Fruit fly (Drosophila melanogaster): ENCODE results near the gene CG15892.

DNA sequence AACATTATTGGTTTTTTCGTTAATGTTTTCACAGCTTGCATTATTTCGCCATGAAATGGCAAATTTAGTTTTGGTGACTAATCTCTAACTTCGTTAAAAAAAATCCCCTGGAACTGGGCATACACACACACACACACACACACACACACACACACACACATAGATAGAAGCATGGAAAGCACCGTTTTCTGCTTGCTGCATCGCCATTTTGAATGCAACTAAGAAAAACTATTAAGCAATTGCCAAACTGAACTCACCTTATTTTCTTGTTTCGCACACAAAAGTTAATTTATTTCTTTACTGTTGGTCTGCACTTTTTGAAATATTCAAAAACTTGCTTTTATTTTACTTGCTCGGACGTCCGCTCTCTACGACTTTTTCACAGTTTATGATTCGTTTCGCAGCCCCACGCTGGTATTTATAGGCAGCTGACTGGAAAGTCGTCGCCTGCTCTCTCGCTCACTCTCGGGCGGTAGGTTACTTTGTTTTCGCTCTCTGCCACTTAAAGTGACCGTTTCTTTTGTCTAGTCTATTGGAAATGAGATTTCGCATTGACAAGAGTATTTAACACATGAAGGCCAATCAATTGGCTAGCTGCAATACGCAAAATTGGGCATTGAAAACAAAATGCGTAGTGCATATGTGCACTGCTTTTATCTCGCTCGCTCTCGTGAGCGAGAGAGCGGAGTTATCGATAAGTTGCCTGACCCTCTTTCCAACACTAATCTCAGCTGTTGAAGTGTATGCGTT lies 15.1 kb downstream of the CG15892 start:
- no peak for TF ChIP-seq HmgD (GFP tag; optimal IDR thresholded peaks at IDR 0.05)
- no peak for TF ChIP-seq CG3065 (GFP tag; optimal IDR thresholded peaks at IDR 0.05)
- no peak for TF ChIP-seq cas (GFP tag; IDR thresholded peaks at IDR 0.05)
- TF ChIP-seq danr (GFP tag; IDR thresholded peaks at IDR 0.05): no peak
- TF ChIP-seq zfh1 (GFP tag; IDR thresholded peaks at IDR 0.05): no peak
